Worm (Caenorhabditis elegans): ENCODE results near the gene srn-1.

ce11 chrV:6267237-6267812 is 18.9 kb downstream of the srn-1 start, which contains the start of gene mrck-1:
- TF ChIP-seq him-1 (tag; optimal IDR thresholded peaks at IDR 0.05) (peak; percentile 92), dao-5 (tag; optimal IDR thresholded peaks at IDR 0.05) (no peak)

Data from whole organism, L4/young adult.